Worm (Caenorhabditis elegans) whole organism, mixed stage, embryonic: ENCODE measurements around the gene add-2.

ENCODE experiments used
- M03D4.4 ChIP-seq: sonication (generic microtip); optimal IDR thresholded peaks from 2 replicates; lab custom pipeline; 2017; ENCODE audit warnings: mild to moderate bottlenecking, missing genetic modification characterization, missing compliant biosample characterization
- bed-3 ChIP-seq: fragments of 200-800 bp; sonication (Bioruptor generic); optimal IDR thresholded peaks from 3 replicates; lab custom pipeline; 2018; ENCODE audit warnings: mild to moderate bottlenecking, missing genetic modification characterization, moderate library complexity, missing compliant biosample characterization
- blmp-1 ChIP-seq: fragments of 150-350 bp; optimal IDR thresholded peaks from 2 replicates; lab custom pipeline; 2014; ENCODE audit warnings: missing biosample characterization, missing genetic modification characterization
- ceh-39 ChIP-seq: fragments of 150-350 bp; optimal IDR thresholded peaks from 2 replicates; lab custom pipeline; 2014; ENCODE audit warnings: missing biosample characterization, missing genetic modification characterization
- ceh-43 ChIP-seq: fragments of 200-800 bp; sonication (Bioruptor generic); optimal IDR thresholded peaks from 2 replicates; lab custom pipeline; 2018; ENCODE audit warnings: mild to moderate bottlenecking, missing genetic modification characterization, moderate library complexity, missing compliant biosample characterization
- ceh-83 ChIP-seq: fragments of 200-800 bp; sonication (Bioruptor generic); optimal IDR thresholded peaks from 2 replicates; lab custom pipeline; 2018; ENCODE audit warnings: mild to moderate bottlenecking, missing genetic modification characterization, missing compliant biosample characterization
- ces-1 ChIP-seq: fragments of 150-350 bp; optimal IDR thresholded peaks from 2 replicates; lab custom pipeline; 2014; ENCODE audit warnings: missing biosample characterization, missing genetic modification reagents, missing genetic modification characterization
- cnd-1 ChIP-seq: fragments of 200-800 bp; sonication (Bioruptor generic); optimal IDR thresholded peaks from 2 replicates; lab custom pipeline; 2018; ENCODE audit warnings: mild to moderate bottlenecking, missing genetic modification characterization, missing compliant biosample characterization
- drap-1 ChIP-seq: fragments of 200-800 bp; sonication (Bioruptor generic); optimal IDR thresholded peaks from 3 replicates; lab custom pipeline; 2018; ENCODE audit warnings: mild to moderate bottlenecking, missing genetic modification characterization, missing compliant biosample characterization
- elt-1 ChIP-seq: sonication (generic microtip); optimal IDR thresholded peaks from 2 replicates; lab custom pipeline; 2017; ENCODE audit warnings: missing genetic modification characterization, mild to moderate bottlenecking, missing compliant biosample characterization, antibody characterized with exemption, moderate library complexity, borderline replicate concordance; ENCODE audit not compliant: insufficient read depth
- elt-3 ChIP-seq: fragments of 150-350 bp; optimal IDR thresholded peaks from 2 replicates; lab custom pipeline; 2014; ENCODE audit warnings: missing biosample characterization, missing genetic modification characterization
- flh-1 ChIP-seq: fragments of 200-800 bp; sonication (Bioruptor generic); optimal IDR thresholded peaks from 2 replicates; lab custom pipeline; 2018; ENCODE audit warnings: mild to moderate bottlenecking, missing genetic modification characterization, moderate library complexity, missing compliant biosample characterization
- ham-2 ChIP-seq: fragments of 200-800 bp; sonication (Bioruptor generic); optimal IDR thresholded peaks from 2 replicates; lab custom pipeline; 2018; ENCODE audit warnings: mild to moderate bottlenecking, missing genetic modification characterization, missing compliant biosample characterization
- hlh-1 ChIP-seq: fragments of 150-350 bp; optimal IDR thresholded peaks from 2 replicates; lab custom pipeline; 2014; ENCODE audit warnings: missing biosample characterization, missing genetic modification reagents, missing genetic modification characterization
- lin-13 ChIP-seq: fragments of 150-350 bp; optimal IDR thresholded peaks from 2 replicates; lab custom pipeline; 2014; ENCODE audit warnings: missing biosample characterization, missing genetic modification characterization
- lin-32 ChIP-seq: fragments of 200-800 bp; sonication (Bioruptor generic); optimal IDR thresholded peaks from 2 replicates; lab custom pipeline; 2018; ENCODE audit warnings: mild to moderate bottlenecking, missing genetic modification characterization, missing compliant biosample characterization
- lsy-2 ChIP-seq: fragments of 150-350 bp; optimal IDR thresholded peaks from 2 replicates; lab custom pipeline; 2014; ENCODE audit warnings: missing biosample characterization, missing genetic modification characterization
- mab-5 ChIP-seq: fragments of 150-350 bp; optimal IDR thresholded peaks from 2 replicates; lab custom pipeline; 2014; ENCODE audit warnings: missing biosample characterization, missing genetic modification characterization
- mep-1 ChIP-seq: fragments of 150-350 bp; optimal IDR thresholded peaks from 2 replicates; lab custom pipeline; 2017; ENCODE audit warnings: missing biosample characterization, missing genetic modification reagents, missing genetic modification characterization, inconsistent platforms
- mls-2 ChIP-seq: sonication (generic microtip); optimal IDR thresholded peaks from 2 replicates; lab custom pipeline; 2016; ENCODE audit warnings: mild to moderate bottlenecking, missing genetic modification characterization, moderate library complexity, missing compliant biosample characterization
- nhr-12 ChIP-seq: fragments of 150-350 bp; optimal IDR thresholded peaks from 2 replicates; lab custom pipeline; 2014; ENCODE audit warnings: missing biosample characterization, missing genetic modification characterization
- nhr-2 ChIP-seq: fragments of 150-350 bp; optimal IDR thresholded peaks from 2 replicates; lab custom pipeline; 2014; ENCODE audit warnings: missing biosample characterization, missing genetic modification characterization
- nhr-237 ChIP-seq: fragments of 150-350 bp; optimal IDR thresholded peaks from 2 replicates; lab custom pipeline; 2014; ENCODE audit warnings: missing biosample characterization, missing genetic modification characterization
- nhr-28 ChIP-seq: fragments of 150-350 bp; optimal IDR thresholded peaks from 2 replicates; lab custom pipeline; 2014; ENCODE audit warnings: missing biosample characterization, missing genetic modification characterization
- nhr-76 ChIP-seq: sonication (generic microtip); optimal IDR thresholded peaks from 2 replicates; lab custom pipeline; 2017; ENCODE audit warnings: missing biosample characterization, missing genetic modification characterization
- pha-4 ChIP-seq: fragments of 150-350 bp; optimal IDR thresholded peaks from 2 replicates; lab custom pipeline; 2018; ENCODE audit warnings: missing biosample characterization, missing genetic modification reagents, missing genetic modification characterization
- sem-2 ChIP-seq: fragments of 200-800 bp; sonication (Bioruptor generic); optimal IDR thresholded peaks from 2 replicates; lab custom pipeline; 2018; ENCODE audit warnings: mild to moderate bottlenecking, missing genetic modification characterization, missing compliant biosample characterization
- snpc-4 ChIP-seq: fragments of 150-350 bp; optimal IDR thresholded peaks from 2 replicates; lab custom pipeline; 2014; ENCODE audit warnings: missing biosample characterization, missing genetic modification characterization
- sptf-1 ChIP-seq: sonication (generic microtip); optimal IDR thresholded peaks from 2 replicates; lab custom pipeline; 2017; ENCODE audit warnings: mild to moderate bottlenecking, missing genetic modification characterization, moderate library complexity, missing compliant biosample characterization
- tbx-8 ChIP-seq: fragments of 200-800 bp; sonication (Bioruptor generic); optimal IDR thresholded peaks from 2 replicates; lab custom pipeline; 2018; ENCODE audit warnings: mild to moderate bottlenecking, missing genetic modification characterization, moderate library complexity, missing compliant biosample characterization
- unc-120 ChIP-seq: sonication (generic microtip); optimal IDR thresholded peaks from 2 replicates; lab custom pipeline; 2017; ENCODE audit warnings: missing genetic modification characterization, missing compliant biosample characterization; ENCODE audit not compliant: poor library complexity, severe bottlenecking
- unc-39 ChIP-seq: fragments of 150-350 bp; optimal IDR thresholded peaks from 2 replicates; lab custom pipeline; 2014; ENCODE audit warnings: missing biosample characterization, missing genetic modification characterization
- unc-62 ChIP-seq: fragments of 150-350 bp; optimal IDR thresholded peaks from 2 replicates; lab custom pipeline; 2014; ENCODE audit warnings: missing biosample characterization, missing genetic modification reagents, missing genetic modification characterization
- zip-8 ChIP-seq: fragments of 150-350 bp; optimal IDR thresholded peaks from 2 replicates; lab custom pipeline; 2014; ENCODE audit warnings: missing biosample characterization, missing genetic modification characterization
- ztf-11 ChIP-seq: fragments of 150-350 bp; optimal IDR thresholded peaks from 2 replicates; lab custom pipeline; 2014; ENCODE audit warnings: missing biosample characterization, missing genetic modification characterization

The add-2 gene

ce11 chrV:11995862-11996261, 17.3 kb downstream of the add-2 start, which contains the start of gene C52E4.12:
TSS of gene C52E4.12 (plus strand) at chrV:11996162.
- TF ChIP-seq bed-3 (GFP tag; lab: Kevin White, UChicago) (no peak), ceh-39 (tag; lab: Kevin White, UChicago) (no peak), mab-5 (tag; lab: Kevin White, UChicago) (no peak), tbx-8 (GFP tag; lab: Kevin White, UChicago) (no peak), ztf-11 (no peak), unc-39 (tag; lab: Kevin White, UChicago) (no peak), ham-2 (GFP tag; lab: Kevin White, UChicago) (no peak)

DNA sequence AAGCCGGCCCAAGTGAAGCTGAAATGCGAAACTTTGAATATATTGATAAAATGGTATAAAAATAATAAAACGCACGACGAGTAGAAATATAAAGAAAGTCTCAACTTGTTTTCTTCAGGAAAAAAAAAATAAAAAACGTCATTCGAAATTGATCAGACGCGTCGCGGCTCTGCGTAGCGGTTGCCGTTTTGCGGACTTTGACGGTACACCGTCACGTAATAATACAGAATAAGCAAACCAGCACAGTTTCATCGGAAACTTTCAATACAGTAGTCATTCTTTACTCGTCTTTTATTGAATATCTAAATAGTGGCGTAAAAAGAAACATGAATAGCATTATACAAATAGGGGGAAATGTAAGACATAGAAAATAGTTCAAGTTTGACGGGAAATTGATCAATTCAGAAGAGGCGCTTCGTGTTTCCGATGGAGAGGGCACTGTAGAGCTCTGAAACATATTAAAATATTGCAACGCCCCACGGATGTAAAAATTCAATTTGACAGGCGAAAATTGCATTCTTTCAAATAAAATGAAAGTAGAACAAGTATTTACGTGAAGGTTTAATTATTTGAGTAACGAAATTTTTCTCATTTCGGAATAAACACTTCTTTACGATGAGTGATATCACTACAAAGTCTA, 19.4 kb downstream of the add-2 start, which contains the start of the genes cyl-1 and C52E4.7:
Gene cyl-1 (minus strand): TSS at position 18 of the 640 bp plus-strand sequence.
Gene C52E4.7 (plus strand): TSS at position 590 of the 640 bp plus-strand sequence.
- no peak for TF ChIP-seq hlh-1 (tag; lab: Kevin White, UChicago)
- no peak for TF ChIP-seq snpc-4 (tag; lab: Kevin White, UChicago)
- no peak for TF ChIP-seq zip-8 (tag; lab: Kevin White, UChicago)
- no peak for TF ChIP-seq ceh-43
- TF ChIP-seq cnd-1 (tag; lab: Kevin White, UChicago): no peak
- peak; percentile 49 for TF ChIP-seq lin-13 (tag; lab: Kevin White, UChicago)
- no peak for TF ChIP-seq sem-2
- no peak for TF ChIP-seq flh-1 (GFP tag; lab: Kevin White, UChicago)
- no peak for TF ChIP-seq nhr-28
- TF ChIP-seq mls-2 (tag; lab: Kevin White, UChicago): no peak
- TF ChIP-seq lin-32 (GFP tag; lab: Kevin White, UChicago): no peak
- TF ChIP-seq nhr-237: peak; percentile 43
- no peak for TF ChIP-seq blmp-1 (tag; lab: Kevin White, UChicago)
- TF ChIP-seq mab-5 (tag; lab: Kevin White, UChicago): no peak
- TF ChIP-seq ztf-11: no peak
- no peak for TF ChIP-seq nhr-2 (tag; lab: Kevin White, UChicago)
- no peak for TF ChIP-seq bed-3 (GFP tag; lab: Kevin White, UChicago)
- TF ChIP-seq lsy-2: peak; percentile 9
- TF ChIP-seq elt-3 (tag; lab: Kevin White, UChicago): no peak
- no peak for TF ChIP-seq nhr-12 (tag; lab: Kevin White, UChicago)
- TF ChIP-seq ceh-39 (tag; lab: Kevin White, UChicago): peak; percentile 29
- peak; percentile 51 for TF ChIP-seq pha-4
- no peak for TF ChIP-seq unc-62 (GFP tag; lab: Kevin White, UChicago)
- TF ChIP-seq sptf-1 (tag; lab: Kevin White, UChicago): no peak
- TF ChIP-seq M03D4.4: no peak
- no peak for TF ChIP-seq tbx-8 (GFP tag; lab: Kevin White, UChicago)
- TF ChIP-seq ham-2 (GFP tag; lab: Kevin White, UChicago): no peak
- TF ChIP-seq mep-1 (tag; lab: Kevin White, UChicago): peak; percentile 83
- TF ChIP-seq nhr-76 (tag; lab: Kevin White, UChicago): no peak
- TF ChIP-seq ceh-83 (GFP tag; lab: Kevin White, UChicago): no peak
- no peak for TF ChIP-seq unc-120 (tag; lab: Kevin White, UChicago)
- TF ChIP-seq unc-39 (tag; lab: Kevin White, UChicago): no peak
- no peak for TF ChIP-seq elt-1 (tag; lab: Kevin White, UChicago)
- peak; percentile 42 for TF ChIP-seq ces-1
- no peak for TF ChIP-seq drap-1 (GFP tag; lab: Kevin White, UChicago)

DNA sequence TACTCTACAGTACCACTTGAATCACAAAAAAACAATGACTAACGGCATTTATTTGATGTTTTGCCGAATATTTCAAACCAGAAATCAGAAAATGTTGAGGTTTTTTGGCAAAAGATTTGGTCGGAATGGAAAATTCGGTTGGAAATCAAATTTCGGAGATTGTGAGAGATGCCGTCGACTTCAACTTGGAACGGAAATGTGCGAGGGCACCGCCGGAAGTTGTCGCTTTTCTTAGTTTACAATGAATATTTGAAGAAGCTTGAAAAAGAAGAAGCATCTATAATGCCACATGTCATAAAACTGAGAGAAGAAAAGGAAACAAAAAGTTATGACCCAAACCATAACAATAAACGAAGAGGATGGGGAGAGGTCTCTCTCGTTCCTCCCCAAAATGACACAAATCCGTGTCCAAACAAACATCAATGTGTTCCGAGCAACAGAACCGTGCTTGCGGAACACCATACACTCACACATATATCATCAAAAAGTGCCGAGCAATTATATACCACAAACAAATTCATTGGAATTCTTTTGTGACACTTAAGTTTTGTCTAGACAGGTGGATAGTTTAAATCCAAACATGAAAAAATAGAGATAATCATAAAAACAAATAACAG, 22.6 kb downstream of the add-2 start:
- TF ChIP-seq ces-1 (peak; percentile 45), tbx-8 (GFP tag; lab: Kevin White, UChicago) (no peak)
- TF ChIP-seq, all 35 proteins: peak for 1
